Fruit fly (Drosophila melanogaster): ENCODE measurements around the gene hdm.

DNA sequence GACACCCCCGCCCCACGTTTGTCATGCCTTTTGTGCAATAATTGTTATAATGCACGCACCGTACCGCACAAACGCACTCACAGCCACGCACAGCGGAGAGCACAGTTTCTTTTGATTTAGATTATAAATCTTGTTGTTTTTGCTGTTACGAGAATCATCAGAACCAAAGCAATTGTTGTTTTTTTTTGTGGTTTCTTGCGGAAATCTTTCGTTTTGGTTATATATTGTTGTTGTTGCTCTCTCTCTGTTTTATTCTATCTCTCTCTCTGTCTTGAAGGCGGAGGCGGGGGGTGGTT lies 47.9 kb upstream of the hdm start:
- TF ChIP-seq Myc (optimal IDR thresholded peaks at IDR 0.05) (no peak), ttk (optimal IDR thresholded peaks at IDR 0.05) (no peak)

Data from Kc167 (cell line).